Worm (Caenorhabditis elegans) whole organism, L2 larva: ENCODE measurements around the gene twk-32.
A peak's percentile ranks its signal among the peaks of the same experiment; 100 is the strongest.

ENCODE experiments used
- F13H6.1 ChIP-seq: sonication (generic microtip); optimal IDR thresholded peaks from 2 replicates; lab custom pipeline; 2016; ENCODE audit warnings: missing genetic modification characterization, missing compliant biosample characterization
- ZK546.5 ChIP-seq: sonication (generic microtip); optimal IDR thresholded peaks from 2 replicates; lab custom pipeline; 2017; ENCODE audit warnings: missing biosample characterization, missing genetic modification characterization
- alr-1 ChIP-seq: fragments of 150-350 bp; optimal IDR thresholded peaks from 2 replicates; lab custom pipeline; 2014; ENCODE audit warnings: missing biosample characterization, missing genetic modification characterization
- ama-1 ChIP-seq: fragments of 150-350 bp; optimal IDR thresholded peaks from 2 replicates; lab custom pipeline; 2018; ENCODE audit warnings: inconsistent platforms
- ceh-16 ChIP-seq: fragments of 150-350 bp; optimal IDR thresholded peaks from 2 replicates; lab custom pipeline; 2014; ENCODE audit warnings: missing biosample characterization, missing genetic modification characterization
- ceh-82 ChIP-seq: fragments of 150-350 bp; optimal IDR thresholded peaks from 2 replicates; lab custom pipeline; 2014; ENCODE audit warnings: missing biosample characterization, missing genetic modification characterization
- crh-2 ChIP-seq: sonication (generic microtip); optimal IDR thresholded peaks from 2 replicates; lab custom pipeline; 2017; ENCODE audit warnings: missing biosample characterization, missing genetic modification characterization
- dmd-4 ChIP-seq: sonication (generic microtip); optimal IDR thresholded peaks from 2 replicates; lab custom pipeline; 2017; ENCODE audit warnings: missing biosample characterization, missing genetic modification characterization
- elt-1 ChIP-seq: fragments of 150-350 bp; optimal IDR thresholded peaks from 2 replicates; lab custom pipeline; 2014; ENCODE audit warnings: missing biosample characterization, missing genetic modification characterization
- elt-3 ChIP-seq: sonication (generic microtip); optimal IDR thresholded peaks from 2 replicates; lab custom pipeline; 2017; ENCODE audit warnings: missing biosample characterization, missing genetic modification characterization
- fos-1 ChIP-seq: fragments of 150-350 bp; optimal IDR thresholded peaks from 2 replicates; lab custom pipeline; 2014; ENCODE audit warnings: missing biosample characterization, missing genetic modification characterization
- lin-11 ChIP-seq: fragments of 150-350 bp; sonication (generic microtip); optimal IDR thresholded peaks from 2 replicates; lab custom pipeline; 2014; ENCODE audit warnings: missing biosample characterization, missing genetic modification characterization, inconsistent platforms, mixed read lengths
- lin-13 ChIP-seq: fragments of 150-350 bp; optimal IDR thresholded peaks from 2 replicates; lab custom pipeline; 2014; ENCODE audit warnings: missing biosample characterization, missing genetic modification reagents, missing genetic modification characterization
- lsy-2 ChIP-seq, 2 experiments: fragments of 150-350 bp in 1 of 2; sonication (generic microtip) in 1 of 2; optimal IDR thresholded peaks; 2 replicates each; lab custom pipeline; 2014 to 2017; ENCODE audit warnings: missing biosample characterization in 2 of 2, missing genetic modification characterization in 2 of 2
- mab-5 ChIP-seq: fragments of 150-350 bp; optimal IDR thresholded peaks from 2 replicates; lab custom pipeline; 2014; ENCODE audit warnings: missing biosample characterization, missing genetic modification characterization
- mbf-1 ChIP-seq: sonication (generic microtip); optimal IDR thresholded peaks from 2 replicates; lab custom pipeline; 2017; ENCODE audit warnings: missing biosample characterization, missing genetic modification characterization
- nhr-11 ChIP-seq: fragments of 150-350 bp; optimal IDR thresholded peaks from 2 replicates; lab custom pipeline; 2014; ENCODE audit warnings: missing biosample characterization, missing genetic modification characterization
- nhr-12 ChIP-seq: fragments of 150-350 bp; optimal IDR thresholded peaks from 2 replicates; lab custom pipeline; 2014; ENCODE audit warnings: missing biosample characterization, missing genetic modification characterization
- nhr-129 ChIP-seq: fragments of 150-350 bp; optimal IDR thresholded peaks from 2 replicates; lab custom pipeline; 2014; ENCODE audit warnings: missing biosample characterization, missing genetic modification characterization
- nhr-21 ChIP-seq: fragments of 150-350 bp; optimal IDR thresholded peaks from 2 replicates; lab custom pipeline; 2014; ENCODE audit warnings: missing biosample characterization, missing genetic modification characterization
- sem-4 ChIP-seq: fragments of 150-350 bp; optimal IDR thresholded peaks from 2 replicates; lab custom pipeline; 2014; ENCODE audit warnings: missing biosample characterization, missing genetic modification reagents, missing genetic modification characterization
- skn-1 ChIP-seq: sonication (generic microtip); optimal IDR thresholded peaks from 2 replicates; lab custom pipeline; 2017; ENCODE audit warnings: missing biosample characterization, missing genetic modification characterization
- unc-39 ChIP-seq: fragments of 150-350 bp; optimal IDR thresholded peaks from 2 replicates; lab custom pipeline; 2014; ENCODE audit warnings: missing biosample characterization, missing genetic modification characterization
- unc-55 ChIP-seq: fragments of 150-350 bp; sonication (generic microtip); optimal IDR thresholded peaks from 3 replicates; lab custom pipeline; 2014; ENCODE audit warnings: missing biosample characterization, missing genetic modification reagents, missing genetic modification characterization
- unc-62 ChIP-seq: fragments of 150-350 bp; optimal IDR thresholded peaks from 2 replicates; lab custom pipeline; 2014; ENCODE audit warnings: missing biosample characterization, missing genetic modification reagents, missing genetic modification characterization
- ztf-4 ChIP-seq: fragments of 150-350 bp; optimal IDR thresholded peaks from 2 replicates; lab custom pipeline; 2014; ENCODE audit warnings: missing biosample characterization, missing genetic modification characterization

Gene twk-32

ce11 chrV:13762426-13763127, 33.9 kb upstream of the twk-32 start, which contains the start of gene F20G2.6:
Gene F20G2.6, plus strand, starts transcription at chrV:13763077.
- TF ChIP-seq ztf-4 (no peak), lin-11 (tag; lab: Kevin White, UChicago) (peak; percentile 33)
- TF ChIP-seq, all 48 proteins: peak for 1

DNA sequence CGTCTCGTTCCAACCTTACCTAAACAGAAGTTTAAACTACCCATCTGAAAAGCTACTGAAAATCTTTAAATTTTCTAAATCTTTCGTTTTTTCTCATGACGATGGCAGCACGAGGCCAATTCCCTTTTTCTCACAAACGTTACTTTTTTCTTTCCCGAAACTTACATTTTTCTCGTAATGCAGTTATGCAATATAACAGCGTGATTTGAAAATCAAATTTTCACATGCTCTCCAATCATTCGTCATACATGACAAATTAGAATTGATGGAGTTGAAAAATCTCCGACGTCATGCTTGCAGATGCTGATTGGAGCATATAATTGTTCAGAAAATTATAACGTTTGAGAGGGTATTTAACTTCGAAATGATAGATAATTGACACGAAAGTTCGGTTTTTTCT, 32.7 kb upstream of the twk-32 start:
- TF ChIP-seq lsy-2 (tag; optimal IDR thresholded peaks at IDR 0.05; lab: Kevin White, UChicago): peak in 1 of 2 experiments; percentile 11
- peak; percentile 11 for TF ChIP-seq nhr-21 (tag; lab: Kevin White, UChicago)
- TF ChIP-seq unc-39 (tag; lab: Kevin White, UChicago): no peak
- TF ChIP-seq, all 48 proteins: peak for 2

DNA sequence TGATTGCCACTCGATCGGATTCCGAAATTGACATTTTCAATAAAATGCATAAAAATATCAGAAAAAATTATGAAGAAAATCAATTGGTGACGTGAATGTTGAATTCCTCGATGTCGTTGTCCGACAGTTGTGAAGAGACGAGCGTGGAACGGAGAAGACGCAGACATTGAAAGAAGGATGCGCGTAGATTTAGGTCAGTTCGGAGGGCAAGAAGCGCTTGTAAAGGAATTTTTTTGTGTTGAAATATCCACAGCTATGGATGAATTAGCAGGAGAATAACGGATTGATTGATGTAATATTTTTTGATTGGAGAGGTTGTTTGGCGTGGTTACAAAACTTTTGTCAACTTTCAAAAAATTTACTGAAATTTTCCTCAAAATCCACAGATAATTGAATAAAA, 28.1 kb upstream of the twk-32 start, which contains the start of gene F20G2.3:
F20G2.3 (minus strand) TSS at position 101 of the 400 bp plus-strand sequence.
- no peak for TF ChIP-seq nhr-11 (tag; lab: Kevin White, UChicago)
- no peak for TF ChIP-seq ceh-16 (tag; lab: Kevin White, UChicago)
- TF ChIP-seq F13H6.1 (tag; lab: Kevin White, UChicago): no peak
- no peak for TF ChIP-seq elt-1
- no peak for TF ChIP-seq mbf-1
- TF ChIP-seq ama-1 (lab: Kevin White, UChicago): no peak
- TF ChIP-seq lsy-2 (tag; optimal IDR thresholded peaks at IDR 0.05; lab: Kevin White, UChicago): no peak
- TF ChIP-seq skn-1 (tag; lab: Kevin White, UChicago): no peak
- TF ChIP-seq crh-2 (tag; lab: Kevin White, UChicago): no peak
- TF ChIP-seq sem-4 (tag; lab: Kevin White, UChicago): no peak
- no peak for TF ChIP-seq ceh-82 (tag; lab: Kevin White, UChicago)
- TF ChIP-seq nhr-21 (tag; lab: Kevin White, UChicago): no peak

DNA sequence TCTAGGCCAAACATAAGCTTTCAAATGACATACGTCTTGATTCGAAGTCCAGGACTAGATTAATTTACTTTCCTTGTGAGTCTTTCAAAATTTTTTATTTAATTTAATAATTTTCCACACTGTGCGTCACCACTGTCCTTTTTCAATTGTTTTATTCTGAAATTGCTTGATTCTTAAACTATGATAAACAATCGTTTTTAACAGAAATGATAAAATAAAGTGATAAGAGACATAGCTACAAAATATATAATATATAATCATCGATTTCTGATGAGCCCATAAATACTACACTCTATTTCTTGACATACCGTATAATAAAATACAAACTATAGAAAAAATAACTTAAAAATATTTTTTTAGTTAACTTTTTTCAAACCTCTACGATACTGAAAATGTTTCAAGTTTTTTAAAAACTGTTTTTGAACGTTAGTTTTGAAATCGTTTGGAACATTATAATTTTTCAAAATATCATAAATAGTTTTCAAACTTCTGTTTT, 27.5 kb upstream of the twk-32 start, which contains the start of gene nas-24:
nas-24 (plus strand) TSS at position 446 of the 496 bp plus-strand sequence.
- TF ChIP-seq fos-1 (peak; percentile 78), nhr-129 (tag; lab: Kevin White, UChicago) (no peak)

ce11 chrV:13771209-13771608, 25.2 kb upstream of the twk-32 start, which contains the start of gene F20G2.5:
Gene F20G2.5, plus strand, starts transcription at chrV:13771509.
- TF ChIP-seq fos-1 (peak; percentile 74), ZK546.5 (no peak), unc-39 (tag; lab: Kevin White, UChicago) (no peak)

DNA sequence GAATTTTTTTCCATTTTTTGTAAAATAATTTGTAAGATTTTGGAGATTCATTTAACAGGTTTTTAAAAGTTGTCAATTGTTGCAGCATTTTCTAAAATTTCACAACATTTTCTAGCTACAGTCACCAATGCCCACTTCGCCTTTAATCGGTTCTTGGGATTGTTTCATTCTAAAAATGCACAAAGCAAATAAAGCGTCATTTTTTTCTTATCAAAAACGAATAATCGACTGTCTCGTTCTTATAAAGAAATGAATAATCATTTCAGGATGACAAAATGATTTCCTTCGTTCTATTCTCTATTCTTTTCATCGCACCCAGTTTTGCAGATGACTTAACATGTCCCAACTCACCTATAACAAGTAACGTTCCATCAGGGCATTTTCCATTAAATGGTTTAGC, 20.9 kb upstream of the twk-32 start, which contains the start of gene F53C11.1:
F53C11.1 (plus strand) TSS at position 268 of the 400 bp plus-strand sequence.
- TF ChIP-seq F13H6.1 (tag; lab: Kevin White, UChicago) (no peak), fos-1 (peak; percentile 83)
- TF ChIP-seq, all 48 proteins: peak for 1

ce11 chrV:13777857-13778256, 18.6 kb upstream of the twk-32 start, which contains the start of gene F53C11.9:
Gene F53C11.9, plus strand, starts transcription at chrV:13778015.
- no peak for TF ChIP-seq mab-5 (tag; lab: Kevin White, UChicago)
- no peak for TF ChIP-seq fos-1
- TF ChIP-seq ama-1 (lab: Kevin White, UChicago): no peak
- no peak for TF ChIP-seq dmd-4 (tag; lab: Kevin White, UChicago)
- no peak for TF ChIP-seq nhr-12 (tag; lab: Kevin White, UChicago)
- no peak for TF ChIP-seq nhr-21 (tag; lab: Kevin White, UChicago)
- no peak for TF ChIP-seq unc-62 (GFP tag; lab: Kevin White, UChicago)
- TF ChIP-seq elt-3 (tag; lab: Kevin White, UChicago): no peak
- TF ChIP-seq F13H6.1 (tag; lab: Kevin White, UChicago): no peak
- TF ChIP-seq lin-13: no peak
- TF ChIP-seq alr-1 (tag; lab: Kevin White, UChicago): no peak
- TF ChIP-seq unc-55 (GFP tag; lab: Kevin White, UChicago): no peak
- no peak for TF ChIP-seq lsy-2 (tag; optimal IDR thresholded peaks at IDR 0.05; lab: Kevin White, UChicago)

DNA sequence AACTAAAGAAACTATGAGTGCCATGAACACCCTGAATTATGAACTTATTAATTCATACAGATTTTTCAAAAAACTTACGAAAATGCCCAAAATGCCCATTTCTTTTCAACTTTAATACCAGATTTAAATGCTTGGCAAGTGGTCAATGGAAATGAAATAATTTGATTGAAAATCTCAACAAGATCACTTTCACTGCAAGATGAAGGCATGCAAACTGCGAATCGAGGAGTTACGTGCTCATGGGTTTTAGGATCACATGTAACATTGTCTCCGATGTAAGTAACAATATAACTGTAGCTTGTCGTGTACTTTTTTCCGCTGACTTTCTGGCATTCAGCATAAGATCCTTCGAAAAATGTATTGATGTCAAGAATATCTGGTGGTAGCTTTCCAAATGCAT, 15.5 kb upstream of the twk-32 start:
- TF ChIP-seq ceh-16 (tag; lab: Kevin White, UChicago): no peak
